Fruit fly (Drosophila melanogaster) whole organism, embryonic: Measurements from ENCODE around the gene Alg7.

Source experiments
- Atf-2 ChIP-seq: fragments of 200-800 bp; sonication (Bioruptor generic); optimal IDR thresholded peaks from 2 replicates; lab custom pipeline; 2016; ENCODE audit warnings: missing biosample characterization, missing genetic modification characterization
- Awh ChIP-seq: fragments of 200-800 bp; sonication (Bioruptor generic); IDR thresholded peaks from 2 replicates; pipeline ENCODE4, ENCODE4 v1.3.6; 2022; ENCODE audit warnings: missing biosample characterization, missing genetic modification characterization
- BtbVII ChIP-seq: fragments of 200-800 bp; sonication (Bioruptor generic); optimal IDR thresholded peaks from 3 replicates; lab custom pipeline; 2017; ENCODE audit warnings: missing biosample characterization, mild to moderate bottlenecking, missing genetic modification characterization
- CG1233 ChIP-seq: fragments of 200-800 bp; sonication (Bioruptor generic); optimal IDR thresholded peaks from 4 replicates; lab custom pipeline; 2018; ENCODE audit warnings: missing biosample characterization, mild to moderate bottlenecking, missing genetic modification characterization
- CG13123 ChIP-seq: fragments of 200-800 bp; sonication (Bioruptor generic); optimal IDR thresholded peaks from 2 replicates; lab custom pipeline; 2016; ENCODE audit warnings: missing biosample characterization, missing genetic modification characterization
- CG1603 ChIP-seq: fragments of 200-800 bp; sonication (Bioruptor generic); optimal IDR thresholded peaks from 2 replicates; lab custom pipeline; 2019; ENCODE audit warnings: missing biosample characterization, mild to moderate bottlenecking, missing genetic modification characterization, moderate library complexity
- CG1647 ChIP-seq: fragments of 200-800 bp; sonication (Bioruptor generic); optimal IDR thresholded peaks from 3 replicates; lab custom pipeline; 2016; ENCODE audit warnings: missing biosample characterization, missing genetic modification characterization
- CG16813 ChIP-seq: fragments of 200-800 bp; sonication (Bioruptor generic); IDR thresholded peaks from 3 replicates; pipeline ENCODE4 v1.3.6; 2022; ENCODE audit warnings: missing biosample characterization, missing genetic modification characterization; ENCODE audit not compliant: partially characterized antibody
- CG18262 ChIP-seq: fragments of 200-800 bp; optimal IDR thresholded peaks from 3 replicates; lab custom pipeline; 2019; ENCODE audit warnings: missing biosample characterization, mild to moderate bottlenecking, missing genetic modification characterization, moderate library complexity
- CG18599 ChIP-seq: fragments of 200-800 bp; sonication (Bioruptor generic); optimal IDR thresholded peaks from 3 replicates; lab custom pipeline; 2017; ENCODE audit warnings: missing biosample characterization, missing genetic modification characterization, mild to moderate bottlenecking, moderate library complexity, missing genetic modification reagents
- CG2116 ChIP-seq: fragments of 200-800 bp; sonication (Bioruptor generic); optimal IDR thresholded peaks from 3 replicates; lab custom pipeline; 2018; ENCODE audit warnings: missing biosample characterization, mild to moderate bottlenecking, missing genetic modification characterization
- CG2712 ChIP-seq: fragments of 200-800 bp; optimal IDR thresholded peaks from 3 replicates; lab custom pipeline; 2019; ENCODE audit warnings: missing biosample characterization, mild to moderate bottlenecking, missing genetic modification characterization, moderate library complexity
- CG32532 ChIP-seq: fragments of 200-800 bp; sonication (Bioruptor generic); IDR thresholded peaks from 2 replicates; pipeline ENCODE4 v1.3.6; 2022; ENCODE audit warnings: missing biosample characterization, missing genetic modification characterization
- CG43689 ChIP-seq: fragments of 200-800 bp; sonication (Bioruptor generic); IDR thresholded peaks from 2 replicates; pipeline ENCODE4 v1.3.6; 2022; ENCODE audit warnings: missing biosample characterization, missing genetic modification characterization
- CG4820 ChIP-seq: fragments of 200-800 bp; sonication (Bioruptor generic); optimal IDR thresholded peaks from 3 replicates; lab custom pipeline; 2016; ENCODE audit warnings: missing biosample characterization, missing genetic modification characterization
- CG5180 ChIP-seq: fragments of 200-800 bp; sonication (Bioruptor generic); optimal IDR thresholded peaks from 3 replicates; lab custom pipeline; 2017; ENCODE audit warnings: missing biosample characterization, missing genetic modification characterization, mild to moderate bottlenecking, moderate library complexity, missing genetic modification reagents
- CG5953 ChIP-seq: fragments of 200-800 bp; sonication (Bioruptor generic); IDR thresholded peaks from 2 replicates; pipeline ENCODE4 v1.3.6; 2022; ENCODE audit warnings: missing biosample characterization, missing genetic modification characterization
- CG6175 ChIP-seq: fragments of 200-800 bp; sonication (Bioruptor generic); IDR thresholded peaks from 3 replicates; pipeline ENCODE4 v1.3.6; 2022; ENCODE audit warnings: missing biosample characterization, missing genetic modification characterization
- CrebB ChIP-seq: fragments of 200-800 bp; sonication (Bioruptor generic); optimal IDR thresholded peaks from 3 replicates; lab custom pipeline; 2018; ENCODE audit warnings: missing biosample characterization, mild to moderate bottlenecking, missing genetic modification characterization
- Dbx ChIP-seq: fragments of 200-800 bp; sonication (Bioruptor generic); IDR thresholded peaks from 3 replicates; pipeline ENCODE4 v1.3.6; 2022; ENCODE audit warnings: missing biosample characterization, missing genetic modification characterization
- Dek ChIP-seq: fragments of 200-800 bp; sonication (Bioruptor generic); optimal IDR thresholded peaks from 3 replicates; lab custom pipeline; 2019; ENCODE audit warnings: missing biosample characterization, mild to moderate bottlenecking, missing genetic modification characterization, moderate library complexity
- Ets65A ChIP-seq: fragments of 200-800 bp; sonication (Bioruptor generic); peaks from one replicate; lab custom pipeline; 2016; ENCODE audit warnings: missing biosample characterization, missing genetic modification characterization
- Fer2 ChIP-seq: fragments of 200-800 bp; sonication (Bioruptor generic); optimal IDR thresholded peaks from 2 replicates; lab custom pipeline; 2018; ENCODE audit warnings: missing biosample characterization, mild to moderate bottlenecking, missing genetic modification characterization, moderate library complexity
- Hey ChIP-seq: fragments of 200-800 bp; sonication (Bioruptor generic); optimal IDR thresholded peaks from 3 replicates; lab custom pipeline; 2018; ENCODE audit warnings: missing biosample characterization, mild to moderate bottlenecking, missing genetic modification characterization
- Ptx1 ChIP-seq: fragments of 200-800 bp; sonication (Bioruptor generic); IDR thresholded peaks from 2 replicates; pipeline ENCODE4 v1.3.6; 2022; ENCODE audit warnings: missing biosample characterization, missing genetic modification characterization
- al ChIP-seq: fragments of 200-800 bp; sonication (Bioruptor generic); IDR thresholded peaks from 2 replicates; pipeline ENCODE4 v1.3.6; 2022; ENCODE audit warnings: missing biosample characterization, missing genetic modification characterization
- ash1 ChIP-seq: fragments of 200-800 bp; sonication (Bioruptor generic); optimal IDR thresholded peaks from 2 replicates; lab custom pipeline; 2018; ENCODE audit warnings: missing biosample characterization, mild to moderate bottlenecking, missing genetic modification characterization
- bsh ChIP-seq, 2 experiments: fragments of 200-800 bp; sonication (Bioruptor generic); optimal IDR thresholded peaks; 2 replicates each; lab custom pipeline; 2017 to 2018; ENCODE audit warnings: mild to moderate bottlenecking in 2 of 2, missing biosample characterization in 2 of 2, missing genetic modification characterization in 2 of 2, moderate library complexity in 1 of 2
- cas ChIP-seq: fragments of 200-800 bp; sonication (Bioruptor generic); IDR thresholded peaks from 2 replicates; pipeline ENCODE4 v1.3.6; 2022; ENCODE audit warnings: missing biosample characterization, missing genetic modification characterization
- cg ChIP-seq: fragments of 200-800 bp; sonication (Bioruptor generic); optimal IDR thresholded peaks from 3 replicates; lab custom pipeline; 2019; ENCODE audit warnings: missing biosample characterization, mild to moderate bottlenecking, missing genetic modification characterization, moderate library complexity
- chif ChIP-seq, 2 experiments: fragments of 200-800 bp; sonication (Bioruptor generic); optimal IDR thresholded peaks; 3 replicates each; lab custom pipeline; 2016; ENCODE audit warnings: missing biosample characterization in 2 of 2, missing genetic modification characterization in 2 of 2
- chinmo ChIP-seq: fragments of 200-800 bp; sonication (Bioruptor generic); IDR thresholded peaks from 4 replicates; pipeline ENCODE4 v1.3.6; 2022; ENCODE audit warnings: missing biosample characterization, missing genetic modification characterization; ENCODE audit not compliant: partially characterized antibody
- crol ChIP-seq: fragments of 200-800 bp; sonication (Bioruptor generic); IDR thresholded peaks from 2 replicates; pipeline ENCODE4 v1.3.6; 2022; ENCODE audit warnings: missing biosample characterization, missing genetic modification characterization
- cwo ChIP-seq: fragments of 200-800 bp; sonication (Bioruptor generic); optimal IDR thresholded peaks from 3 replicates; lab custom pipeline; 2017; ENCODE audit warnings: missing biosample characterization, missing genetic modification characterization, mild to moderate bottlenecking, moderate library complexity, missing genetic modification reagents
- dysf ChIP-seq: fragments of 200-800 bp; sonication (Bioruptor generic); IDR thresholded peaks from 3 replicates; pipeline ENCODE4 v1.3.6; 2022; ENCODE audit warnings: missing biosample characterization, missing genetic modification characterization
- gsb ChIP-seq: fragments of 200-800 bp; sonication (Bioruptor generic); IDR thresholded peaks from 2 replicates; pipeline ENCODE4 v1.3.6; 2022; ENCODE audit warnings: missing biosample characterization, missing genetic modification characterization
- ken ChIP-seq: fragments of 200-800 bp; sonication (Bioruptor generic); IDR thresholded peaks from 3 replicates; pipeline ENCODE4 v1.3.6; 2022; ENCODE audit warnings: missing biosample characterization, missing genetic modification characterization
- lab ChIP-seq: fragments of 200-800 bp; sonication (Bioruptor generic); optimal IDR thresholded peaks from 3 replicates; lab custom pipeline; 2017; ENCODE audit warnings: missing biosample characterization, missing genetic modification characterization, mild to moderate bottlenecking, moderate library complexity, missing genetic modification reagents
- lbe ChIP-seq: fragments of 200-800 bp; sonication (Bioruptor generic); optimal IDR thresholded peaks from 2 replicates; lab custom pipeline; 2016; ENCODE audit warnings: missing biosample characterization, mild to moderate bottlenecking, missing genetic modification characterization
- lilli ChIP-seq: fragments of 200-800 bp; sonication (Bioruptor generic); optimal IDR thresholded peaks from 3 replicates; lab custom pipeline; 2016; ENCODE audit warnings: missing biosample characterization, missing genetic modification characterization
- mam ChIP-seq: fragments of 200-800 bp; sonication (Bioruptor generic); optimal IDR thresholded peaks from 3 replicates; lab custom pipeline; 2016; ENCODE audit warnings: missing biosample characterization, missing genetic modification characterization
- org-1 ChIP-seq: fragments of 200-800 bp; sonication (Bioruptor generic); optimal IDR thresholded peaks from 2 replicates; lab custom pipeline; 2017; ENCODE audit warnings: missing biosample characterization, missing genetic modification characterization
- p53 ChIP-seq: fragments of 200-800 bp; sonication (Bioruptor generic); optimal IDR thresholded peaks from 2 replicates; lab custom pipeline; 2016; ENCODE audit warnings: missing biosample characterization, missing genetic modification characterization
- ranshi ChIP-seq: fragments of 200-800 bp; sonication (Bioruptor generic); IDR thresholded peaks from 2 replicates; pipeline ENCODE4 v1.3.6; 2022; ENCODE audit warnings: missing biosample characterization, missing genetic modification characterization
- ro ChIP-seq: fragments of 200-800 bp; sonication (Bioruptor generic); IDR thresholded peaks from 2 replicates; pipeline ENCODE4 v1.3.6; 2022; ENCODE audit warnings: missing biosample characterization, missing genetic modification characterization
- sim ChIP-seq: fragments of 200-800 bp; sonication (Bioruptor generic); IDR thresholded peaks from 2 replicates; pipeline ENCODE4 v1.3.6; 2022; ENCODE audit warnings: missing biosample characterization, missing genetic modification characterization
- sr ChIP-seq: fragments of 200-800 bp; sonication (Bioruptor generic); IDR thresholded peaks from 3 replicates; pipeline ENCODE4 v1.3.6; 2022; ENCODE audit warnings: missing biosample characterization, missing genetic modification characterization
- stwl ChIP-seq: fragments of 200-800 bp; sonication (Bioruptor generic); optimal IDR thresholded peaks from 3 replicates; lab custom pipeline; 2018; ENCODE audit warnings: missing biosample characterization, mild to moderate bottlenecking, missing genetic modification characterization, moderate library complexity
- tup ChIP-seq: fragments of 200-800 bp; sonication (Bioruptor generic); optimal IDR thresholded peaks from 2 replicates; lab custom pipeline; 2016; ENCODE audit warnings: missing biosample characterization, mild to moderate bottlenecking, missing genetic modification characterization, moderate library complexity
- z ChIP-seq: fragments of 200-800 bp; sonication (Bioruptor generic); IDR thresholded peaks from 3 replicates; pipeline ENCODE4 v1.3.6; 2022; ENCODE audit warnings: missing biosample characterization, missing genetic modification characterization

Alg7 gene

dm6 chr2L:13130291-13130690, 48.8 kb upstream of the Alg7 start, which contains the start of gene CG5122:
CG5122 (plus strand) TSS chr2L:13130591.
- no peak for TF ChIP-seq cas (GFP tag; lab: Robert Waterston, UW)
- peak; percentile 57 for TF ChIP-seq Ets65A (GFP tag; lab: Kevin White, UChicago)

- TF ChIP-seq cwo (GFP tag; lab: Kevin White, UChicago) (peak; percentile 51), bsh (GFP tag; optimal IDR thresholded peaks at IDR 0.05; lab: Kevin White, UChicago) (no peak), ranshi (GFP tag; lab: Robert Waterston, UW) (no peak), Hey (no peak), Fer2 (tag; lab: Kevin White, UChicago) (no peak), CG1603 (tag; lab: Kevin White, UChicago) (no peak), Dek (tag; lab: Kevin White, UChicago) (no peak), Dbx (GFP tag; lab: Robert Waterston, UW) (0 out of 3 replicates have a peak, but pooled peaks have one; percentile 28), ken (GFP tag; lab: Robert Waterston, UW) (no peak), crol (0 out of 2 replicates have a peak, but pooled peaks have one; percentile 27), al (GFP tag; lab: Robert Waterston, UW) (no peak), CG2712 (tag; lab: Kevin White, UChicago) (no peak), tup (GFP tag; lab: Kevin White, UChicago) (no peak), chinmo (GFP tag; lab: Robert Waterston, UW) (0 out of 4 replicates have a peak, but pooled peaks have one; percentile 48), CG4820 (GFP tag; lab: Kevin White, UChicago) (no peak), CG16813 (GFP tag; lab: Robert Waterston, UW) (no peak), CrebB (tag; lab: Kevin White, UChicago) (no peak), CG1233 (GFP tag; lab: Kevin White, UChicago) (no peak), sr (GFP tag; lab: Robert Waterston, UW) (no peak), Ptx1 (GFP tag; lab: Robert Waterston, UW) (0 out of 2 replicates have a peak, but pooled peaks have one; percentile 9), ash1 (GFP tag; lab: Kevin White, UChicago) (no peak), Awh (0 out of 2 replicates have a peak, but pooled peaks have one; percentile 11), CG2116 (GFP tag; lab: Kevin White, UChicago) (no peak), stwl (no peak), cg (GFP tag; lab: Kevin White, UChicago) (no peak), CG18262 (tag; lab: Kevin White, UChicago) (no peak), CG13123 (GFP tag; lab: Kevin White, UChicago) (no peak), CG1647 (GFP tag; lab: Kevin White, UChicago) (no peak), CG5180 (no peak), lbe (GFP tag; lab: Kevin White, UChicago) (no peak), mam (GFP tag; lab: Kevin White, UChicago) (no peak), p53 (GFP tag; lab: Kevin White, UChicago) (no peak), CG18599 (GFP tag; lab: Kevin White, UChicago) (no peak), CG43689 (no peak), org-1 (GFP tag; lab: Kevin White, UChicago) (no peak), gsb (no peak)
- TF ChIP-seq, all 482 proteins: peak for 6
These were observed 43.1 kb upstream of the Alg7 start for dm6 chr2L:13135929-13136328.

- TF ChIP-seq CG32532 (no peak), z (GFP tag; lab: Robert Waterston, UW) (no peak), sim (GFP tag; lab: Robert Waterston, UW) (no peak), Atf-2 (no peak), dysf (GFP tag; lab: Robert Waterston, UW) (0 out of 3 replicates have a peak, but pooled peaks have one; percentile 13), CG6175 (GFP tag; lab: Robert Waterston, UW) (0 out of 3 replicates have a peak, but pooled peaks have one; percentile 22), BtbVII (no peak), lilli (GFP tag; lab: Kevin White, UChicago) (no peak), chif (GFP tag; optimal IDR thresholded peaks at IDR 0.05; lab: Kevin White, UChicago) (no peak), CG5953 (no peak), lab (peak; percentile 22), ro (GFP tag; lab: Robert Waterston, UW) (no peak)
These were observed 38.2 kb upstream of the Alg7 start for dm6 chr2L:13140891-13141290.
